Worm (Caenorhabditis elegans): ENCODE measurements around the gene F46F5.1.
"Not testable (repeated sequence)": the region's sequence is repeated elsewhere in the genome, so short reads cannot be mapped to it uniquely, and the experiment has no call there.

DNA sequence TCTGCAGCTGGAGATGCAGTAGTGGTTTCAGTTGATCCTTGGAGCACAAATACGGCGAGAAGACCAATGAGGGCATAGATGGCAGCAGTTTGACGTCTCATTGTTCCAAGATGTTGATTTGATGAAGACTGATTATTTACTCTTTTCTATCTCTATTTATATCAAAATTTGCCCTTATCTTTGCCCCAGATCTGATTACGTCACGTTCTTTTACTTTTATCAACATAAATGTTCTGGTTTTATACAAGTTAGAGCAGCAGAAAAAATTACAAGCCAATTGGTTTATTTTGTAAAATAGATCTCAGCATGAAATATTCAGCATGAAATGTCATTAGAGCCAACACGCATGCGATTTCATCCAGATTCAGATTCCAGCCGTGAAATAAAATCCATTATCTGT lies 31.0 kb upstream of the F46F5.1 start, which contains the start of gene msrp-4:
- not testable (repeated sequence) for TF ChIP-seq W03F9.2, dao-5 (tag; optimal IDR thresholded peaks at IDR 0.05)
